Worm (Caenorhabditis elegans) whole organism, young adult: ENCODE measurements around the gene skat-1.

Experiments used
- D2030.7 ChIP-seq: fragments of 200-800 bp; sonication (Bioruptor generic); IDR thresholded peaks from 2 replicates; pipeline ENCODE4 v1.3.6; 2022; ENCODE audit warnings: missing genetic modification reagents, missing genetic modification characterization, missing compliant biosample characterization
- F23B12.7 ChIP-seq: sonication (generic microtip); optimal IDR thresholded peaks from 2 replicates; lab custom pipeline; 2017; ENCODE audit warnings: missing genetic modification characterization, mild to moderate bottlenecking, missing compliant biosample characterization, antibody characterized with exemption, moderate library complexity; ENCODE audit not compliant: insufficient read depth
- F33H1.4 ChIP-seq: fragments of 200-800 bp; sonication (Bioruptor generic); IDR thresholded peaks from 2 replicates; pipeline ENCODE4 v1.3.6; 2022; ENCODE audit warnings: missing genetic modification reagents, missing genetic modification characterization, missing compliant biosample characterization
- K11D2.4 ChIP-seq: fragments of 200-800 bp; sonication (Bioruptor generic); IDR thresholded peaks from 2 replicates; pipeline ENCODE4 v1.3.6; 2022; ENCODE audit warnings: missing genetic modification reagents, missing genetic modification characterization, missing compliant biosample characterization
- K12H6.12 ChIP-seq: fragments of 200-800 bp; sonication (Bioruptor generic); optimal IDR thresholded peaks from 2 replicates; lab custom pipeline; 2018; ENCODE audit warnings: mild to moderate bottlenecking, missing genetic modification characterization, missing compliant biosample characterization
- Y56A3A.18 ChIP-seq: fragments of 200-800 bp; sonication (Bioruptor generic); IDR thresholded peaks from 2 replicates; pipeline ENCODE4 v1.3.6; 2022; ENCODE audit warnings: missing genetic modification reagents, missing genetic modification characterization, missing compliant biosample characterization
- Y95B8A.8 ChIP-seq: fragments of 200-800 bp; sonication (Bioruptor generic); IDR thresholded peaks from 2 replicates; pipeline ENCODE4 v1.3.6; 2022; ENCODE audit warnings: missing genetic modification reagents, missing genetic modification characterization, missing compliant biosample characterization
- akir-1 ChIP-seq: fragments of 200-800 bp; sonication (Bioruptor generic); optimal IDR thresholded peaks from 2 replicates; lab custom pipeline; 2018; ENCODE audit warnings: mild to moderate bottlenecking, missing genetic modification characterization, moderate library complexity, missing compliant biosample characterization
- aptf-2 ChIP-seq: fragments of 200-800 bp; sonication (Bioruptor generic); conservative IDR thresholded peaks from 2 replicates; pipeline ENCODE4 v1.3.6; 2022; ENCODE audit warnings: missing genetic modification reagents, missing genetic modification characterization, missing compliant biosample characterization
- athp-1 ChIP-seq: sonication (generic microtip); optimal IDR thresholded peaks from 2 replicates; lab custom pipeline; 2017; ENCODE audit warnings: mild to moderate bottlenecking, missing genetic modification characterization, missing compliant biosample characterization
- attf-5 ChIP-seq: fragments of 200-800 bp; sonication (Bioruptor generic); optimal IDR thresholded peaks from 2 replicates; lab custom pipeline; 2018; ENCODE audit warnings: mild to moderate bottlenecking, missing genetic modification characterization, missing compliant biosample characterization
- cebp-1 ChIP-seq, 2 experiments: fragments of 200-800 bp in 1 of 2; sonication (Bioruptor generic) in 1 of 2; sonication (generic microtip) in 1 of 2; IDR thresholded peaks in 1 of 2; optimal IDR thresholded peaks in 1 of 2; 2 replicates each; pipeline versions ENCODE4 v1.3.6 to Lab custom; 2017 to 2022; ENCODE audit warnings: missing compliant biosample characterization in 2 of 2, missing genetic modification characterization in 2 of 2, mild to moderate bottlenecking in 1 of 2, missing genetic modification reagents in 1 of 2, moderate library complexity in 1 of 2
- ceh-79 ChIP-seq: sonication (generic microtip); optimal IDR thresholded peaks from 2 replicates; lab custom pipeline; 2017; ENCODE audit warnings: mild to moderate bottlenecking, missing genetic modification characterization, missing compliant biosample characterization
- chd-7 ChIP-seq: sonication (generic microtip); optimal IDR thresholded peaks from 2 replicates; lab custom pipeline; 2016; ENCODE audit warnings: mild to moderate bottlenecking, missing genetic modification characterization, moderate library complexity, missing compliant biosample characterization
- die-1 ChIP-seq: sonication (generic microtip); optimal IDR thresholded peaks from 2 replicates; lab custom pipeline; 2016; ENCODE audit warnings: missing genotype, mild to moderate bottlenecking, missing genetic modification characterization, missing compliant biosample characterization
- dox-1 ChIP-seq: fragments of 200-800 bp; sonication (Bioruptor generic); IDR thresholded peaks from 2 replicates; pipeline ENCODE4 v1.3.6; 2022; ENCODE audit warnings: missing genetic modification reagents, missing genetic modification characterization, missing compliant biosample characterization
- dpl-1 ChIP-seq: fragments of 150-350 bp; optimal IDR thresholded peaks from 2 replicates; lab custom pipeline; 2014; ENCODE audit warnings: missing biosample characterization, missing genetic modification reagents, missing genetic modification characterization
- efl-1 ChIP-seq: fragments of 150-350 bp; optimal IDR thresholded peaks from 2 replicates; lab custom pipeline; 2014; ENCODE audit warnings: missing biosample characterization, missing genetic modification reagents, missing genetic modification characterization
- egl-44 ChIP-seq: fragments of 200-800 bp; sonication (Bioruptor generic); IDR thresholded peaks from 2 replicates; pipeline ENCODE4 v1.3.6; 2022; ENCODE audit warnings: missing genetic modification reagents, missing genetic modification characterization, missing compliant biosample characterization
- ets-4 ChIP-seq: fragments of 200-800 bp; sonication (Bioruptor generic); optimal IDR thresholded peaks from 2 replicates; lab custom pipeline; 2018; ENCODE audit warnings: mild to moderate bottlenecking, missing genetic modification characterization, missing compliant biosample characterization
- him-1 ChIP-seq: sonication (generic microtip); optimal IDR thresholded peaks from 2 replicates; lab custom pipeline; 2016; ENCODE audit warnings: missing genotype, missing genetic modification reagents, missing genetic modification characterization, missing compliant biosample characterization
- hmg-1.2 ChIP-seq: fragments of 200-800 bp; sonication (Bioruptor generic); IDR thresholded peaks from 2 replicates; pipeline ENCODE4 v1.3.6; 2022; ENCODE audit warnings: missing genetic modification reagents, missing genetic modification characterization, missing compliant biosample characterization
- hsf-1 ChIP-seq: fragments of 200-800 bp; sonication (Bioruptor generic); IDR thresholded peaks from 2 replicates; pipeline ENCODE4 v1.3.6; 2022; ENCODE audit warnings: missing genetic modification reagents, missing genetic modification characterization, missing compliant biosample characterization
- lag-1 ChIP-seq: fragments of 200-800 bp; sonication (Bioruptor generic); IDR thresholded peaks from 2 replicates; pipeline ENCODE4 v1.3.6; 2022; ENCODE audit warnings: missing genetic modification reagents, missing genetic modification characterization, missing compliant biosample characterization
- lin-35 ChIP-seq, 3 experiments: fragments of 150-350 bp in 2 of 3; sonication (generic microtip) in 1 of 3; optimal IDR thresholded peaks; 2 replicates each; lab custom pipeline; 2014 to 2018; ENCODE audit warnings: missing biosample characterization in 3 of 3, missing genetic modification characterization in 3 of 3, missing genetic modification reagents in 3 of 3
- lin-40 ChIP-seq: sonication (generic microtip); optimal IDR thresholded peaks from 2 replicates; lab custom pipeline; 2016; ENCODE audit warnings: missing genetic modification characterization, mild to moderate bottlenecking, missing compliant biosample characterization, missing genotype, missing genetic modification reagents
- lin-54 ChIP-seq: fragments of 200-800 bp; sonication (Bioruptor generic); optimal IDR thresholded peaks from 2 replicates; lab custom pipeline; 2018; ENCODE audit warnings: mild to moderate bottlenecking, missing genetic modification characterization, missing compliant biosample characterization
- lsl-1 ChIP-seq: fragments of 200-800 bp; sonication (Bioruptor generic); optimal IDR thresholded peaks from 2 replicates; lab custom pipeline; 2018; ENCODE audit warnings: mild to moderate bottlenecking, missing genetic modification characterization, moderate library complexity, missing compliant biosample characterization
- lsy-27 ChIP-seq: sonication (generic microtip); optimal IDR thresholded peaks from 2 replicates; lab custom pipeline; 2017; ENCODE audit warnings: missing genetic modification characterization, mild to moderate bottlenecking, missing compliant biosample characterization, antibody characterized with exemption, missing genotype, borderline replicate concordance; ENCODE audit not compliant: insufficient read depth
- madf-10 ChIP-seq: sonication (generic microtip); optimal IDR thresholded peaks from 2 replicates; lab custom pipeline; 2016; ENCODE audit warnings: mild to moderate bottlenecking, missing genetic modification characterization, missing compliant biosample characterization
- madf-6 ChIP-seq: fragments of 200-800 bp; sonication (Bioruptor generic); IDR thresholded peaks from 2 replicates; pipeline ENCODE4 v1.3.6; 2022; ENCODE audit warnings: missing genetic modification reagents, missing genetic modification characterization, missing compliant biosample characterization
- mxl-1 ChIP-seq: sonication (generic microtip); optimal IDR thresholded peaks from 2 replicates; lab custom pipeline; 2016; ENCODE audit warnings: missing genetic modification characterization, missing compliant biosample characterization
- nfyb-1 ChIP-seq: fragments of 200-800 bp; sonication (Bioruptor generic); IDR thresholded peaks from 2 replicates; pipeline ENCODE4 v1.3.6; 2022; ENCODE audit warnings: missing genetic modification reagents, missing genetic modification characterization, missing compliant biosample characterization
- nhr-80 ChIP-seq: sonication (generic microtip); optimal IDR thresholded peaks from 2 replicates; lab custom pipeline; 2016; ENCODE audit warnings: missing genetic modification characterization, missing compliant biosample characterization
- nhr-90 ChIP-seq: sonication (generic microtip); optimal IDR thresholded peaks from 2 replicates; lab custom pipeline; 2016; ENCODE audit warnings: missing genotype, mild to moderate bottlenecking, missing genetic modification characterization, missing compliant biosample characterization
- sdz-38 ChIP-seq: sonication (generic microtip); optimal IDR thresholded peaks from 2 replicates; lab custom pipeline; 2016; ENCODE audit warnings: missing genotype, missing genetic modification characterization, missing compliant biosample characterization
- sea-2 ChIP-seq: fragments of 200-800 bp; sonication (Bioruptor generic); IDR thresholded peaks from 2 replicates; pipeline ENCODE4 v1.3.6; 2022; ENCODE audit warnings: missing genetic modification characterization, missing compliant biosample characterization
- snpc-1.3 ChIP-seq: sonication (generic microtip); optimal IDR thresholded peaks from 2 replicates; lab custom pipeline; 2017; ENCODE audit warnings: missing genetic modification characterization, mild to moderate bottlenecking, missing compliant biosample characterization, antibody characterized with exemption, moderate library complexity, missing genotype, missing genetic modification reagents; ENCODE audit not compliant: insufficient read depth
- snpc-4 ChIP-seq, 5 experiments: fragments of 150-350 bp in 1 of 5; sonication (generic microtip) in 4 of 5; optimal IDR thresholded peaks; 2 replicates each; lab custom pipeline; 2014 to 2018; ENCODE audit warnings: missing genetic modification characterization in 5 of 5, missing biosample characterization in 3 of 5, antibody characterized with exemption in 2 of 5, mild to moderate bottlenecking in 2 of 5, missing compliant biosample characterization in 2 of 5, missing genotype in 2 of 5, moderate library complexity in 2 of 5, missing genetic modification reagents in 1 of 5
- somi-1 ChIP-seq: fragments of 200-800 bp; sonication (Bioruptor generic); optimal IDR thresholded peaks from 2 replicates; lab custom pipeline; 2018; ENCODE audit warnings: mild to moderate bottlenecking, missing genetic modification characterization, missing compliant biosample characterization
- tbp1 ChIP-seq: fragments of 200-800 bp; sonication (Bioruptor generic); optimal IDR thresholded peaks from 2 replicates; lab custom pipeline; 2018; ENCODE audit warnings: mild to moderate bottlenecking, missing genetic modification characterization, missing compliant biosample characterization
- ztf-25 ChIP-seq: fragments of 200-800 bp; sonication (Bioruptor generic); IDR thresholded peaks from 2 replicates; pipeline ENCODE4 v1.3.6; 2022; ENCODE audit warnings: missing genetic modification reagents, missing genetic modification characterization, missing compliant biosample characterization
- ztf-3 ChIP-seq: fragments of 200-800 bp; sonication (Bioruptor generic); optimal IDR thresholded peaks from 2 replicates; lab custom pipeline; 2018; ENCODE audit warnings: mild to moderate bottlenecking, missing genetic modification characterization, missing compliant biosample characterization

Gene skat-1

DNA sequence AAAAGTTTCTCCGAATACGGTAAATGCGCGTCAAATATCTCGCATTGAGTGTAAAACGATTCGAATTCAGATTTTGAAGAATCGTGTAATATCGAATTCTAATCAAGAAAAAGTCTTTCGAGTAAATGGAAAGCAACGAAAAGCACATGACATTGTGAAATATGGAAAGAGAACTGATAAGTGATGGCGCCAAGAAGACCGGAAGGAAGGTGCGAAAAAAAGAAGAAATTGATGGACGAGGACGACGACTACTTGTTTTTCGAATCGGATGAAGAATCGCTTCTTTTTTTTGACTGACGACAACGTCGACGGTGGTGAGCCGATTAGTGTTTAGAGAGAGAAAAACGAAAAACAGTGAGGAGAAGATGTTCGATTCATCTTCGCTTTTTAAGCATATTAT, 10.6 kb downstream of the skat-1 start:
- TF ChIP-seq nhr-80 (tag; lab: Kevin White, UChicago) (peak; percentile 68), athp-1 (tag; lab: Kevin White, UChicago) (no peak), cebp-1 (GFP tag; IDR thresholded peaks at IDR 0.05; lab: Robert Waterston, UW) (no peak), cebp-1 (tag; optimal IDR thresholded peaks at IDR 0.05; lab: Kevin White, UChicago) (peak; percentile 62)

DNA sequence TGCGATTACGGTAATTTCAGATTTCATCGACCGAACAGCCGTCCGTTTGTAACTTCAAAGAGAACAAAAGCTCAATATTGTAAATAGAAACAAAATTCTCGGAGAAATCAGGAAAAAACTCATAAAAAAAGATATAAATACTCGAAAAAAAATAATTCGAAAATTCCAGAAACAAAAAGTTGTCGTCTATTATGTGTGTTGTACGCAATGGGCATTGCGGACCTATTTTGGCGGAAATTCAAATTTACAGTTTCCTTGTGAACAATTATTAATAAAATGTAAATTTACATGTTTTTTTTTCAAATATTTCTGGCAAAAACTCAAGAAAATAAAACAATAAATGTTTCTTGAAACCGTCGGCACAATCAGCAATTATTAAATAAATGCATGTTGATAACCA, 11.1 kb downstream of the skat-1 start:
- peak; percentile 0 for TF ChIP-seq F23B12.7
- peak; percentile 92 for TF ChIP-seq hsf-1 (GFP tag; lab: Robert Waterston, UW)
- no peak for TF ChIP-seq Y95B8A.8 (GFP tag; lab: Robert Waterston, UW)
- no peak for TF ChIP-seq sea-2 (GFP tag; lab: Robert Waterston, UW)
- no peak for TF ChIP-seq mxl-1
- TF ChIP-seq madf-6 (GFP tag; lab: Robert Waterston, UW): 0 out of 2 replicates have a peak, but pooled peaks have one; percentile 45
- TF ChIP-seq ets-4: no peak
- TF ChIP-seq F33H1.4 (GFP tag; lab: Robert Waterston, UW): peak; percentile 21; the same call in 1 of the 2 replicates
- TF ChIP-seq dpl-1: peak; percentile 52
- TF ChIP-seq efl-1 (GFP tag; lab: Kevin White, UChicago): peak; percentile 58
- TF ChIP-seq lin-54 (GFP tag; lab: Kevin White, UChicago): peak; percentile 89
- TF ChIP-seq D2030.7 (GFP tag; lab: Robert Waterston, UW): peak; percentile 36; the same call in 1 of the 2 replicates
- no peak for TF ChIP-seq egl-44 (GFP tag; lab: Robert Waterston, UW)
- peak; percentile 31 for TF ChIP-seq lsl-1 (GFP tag; lab: Kevin White, UChicago)
- TF ChIP-seq snpc-1.3 (tag; lab: Kevin White, UChicago): no peak

- TF ChIP-seq chd-7 (tag; lab: Kevin White, UChicago) (peak; percentile 10), sea-2 (GFP tag; lab: Robert Waterston, UW) (no peak), die-1 (tag; lab: Kevin White, UChicago) (no peak), ztf-3 (GFP tag; lab: Kevin White, UChicago) (no peak), K11D2.4 (GFP tag; lab: Robert Waterston, UW) (0 out of 2 replicates have a peak, but pooled peaks have one; percentile 57), Y56A3A.18 (GFP tag; lab: Robert Waterston, UW) (0 out of 2 replicates have a peak, but pooled peaks have one; percentile 61), sdz-38 (tag; lab: Kevin White, UChicago) (no peak), somi-1 (peak; percentile 62), cebp-1 (GFP tag; IDR thresholded peaks at IDR 0.05; lab: Robert Waterston, UW) (peak; percentile 34; the same call in 1 of the 2 replicates), cebp-1 (tag; optimal IDR thresholded peaks at IDR 0.05; lab: Kevin White, UChicago) (peak; percentile 73), nfyb-1 (GFP tag; lab: Robert Waterston, UW) (0 out of 2 replicates have a peak, but pooled peaks have one; percentile 50), aptf-2 (GFP tag; lab: Robert Waterston, UW) (no peak), hmg-1.2 (GFP tag; lab: Robert Waterston, UW) (peak; percentile 70), tbp1 (peak; percentile 15), ztf-25 (no peak), lin-35 (GFP tag; optimal IDR thresholded peaks at IDR 0.05; lab: Kevin White, UChicago) (peak in 1 of 3 experiments; percentile 68), attf-5 (GFP tag; lab: Kevin White, UChicago) (peak; percentile 0), nhr-90 (tag; lab: Kevin White, UChicago) (no peak), akir-1 (GFP tag; lab: Kevin White, UChicago) (no peak), snpc-4 (GFP tag; optimal IDR thresholded peaks at IDR 0.05; lab: Kevin White, UChicago) (no peak), snpc-4 (tag; optimal IDR thresholded peaks at IDR 0.05; lab: Kevin White, UChicago) (peak in 1 of 4 experiments; percentile 0), lsy-27 (tag; lab: Kevin White, UChicago) (no peak), lin-40 (tag; lab: Kevin White, UChicago) (peak; percentile 13), him-1 (tag; lab: Kevin White, UChicago) (no peak), madf-10 (peak; percentile 3), dox-1 (GFP tag; lab: Robert Waterston, UW) (0 out of 2 replicates have a peak, but pooled peaks have one; percentile 27), snpc-1.3 (tag; lab: Kevin White, UChicago) (no peak), lag-1 (GFP tag; lab: Robert Waterston, UW) (no peak), K12H6.12 (tag; lab: Kevin White, UChicago) (peak; percentile 70), ceh-79 (tag; lab: Kevin White, UChicago) (no peak), efl-1 (GFP tag; lab: Kevin White, UChicago) (peak; percentile 28)
These were observed 11.6 kb downstream of the skat-1 start for ce11 chrIII:8984960-8985359.
